Worm (Caenorhabditis elegans) whole organism, L4 larva: ENCODE results near the gene dct-12.

Source experiments
- F26F4.8 ChIP-seq: fragments of 200-800 bp; sonication (Bioruptor generic); conservative IDR thresholded peaks from 2 replicates; pipeline ENCODE4 v1.3.6; 2022; ENCODE audit warnings: missing genetic modification characterization, missing compliant biosample characterization
- F37D6.2 ChIP-seq: sonication (generic microtip); optimal IDR thresholded peaks from 2 replicates; lab custom pipeline; 2016; ENCODE audit warnings: mild to moderate bottlenecking, missing genetic modification characterization, missing compliant biosample characterization
- F49E8.2 ChIP-seq: sonication (generic microtip); optimal IDR thresholded peaks from 2 replicates; lab custom pipeline; 2016; ENCODE audit warnings: missing compliant biosample characterization, mild to moderate bottlenecking, missing genetic modification characterization, borderline replicate concordance
- T26A8.4 ChIP-seq: fragments of 200-800 bp; sonication (Bioruptor generic); IDR thresholded peaks from 2 replicates; pipeline ENCODE4 v1.3.6; 2022; ENCODE audit warnings: missing genetic modification characterization, missing compliant biosample characterization
- Y48G9A.11 ChIP-seq: fragments of 200-800 bp; sonication (Bioruptor generic); IDR thresholded peaks from 2 replicates; pipeline ENCODE4 v1.3.6; 2022; ENCODE audit warnings: missing genetic modification reagents, missing genetic modification characterization, missing compliant biosample characterization
- ZK546.5 ChIP-seq, 2 experiments: sonication (generic microtip); optimal IDR thresholded peaks; 2 replicates each; lab custom pipeline; 2017; ENCODE audit warnings: missing biosample characterization in 2 of 2, missing genetic modification characterization in 2 of 2
- attf-4 ChIP-seq: sonication (generic microtip); optimal IDR thresholded peaks from 3 replicates; lab custom pipeline; 2017; ENCODE audit warnings: missing biosample characterization, missing genetic modification characterization
- ceh-32 ChIP-seq: sonication (generic microtip); optimal IDR thresholded peaks from 2 replicates; lab custom pipeline; 2016; ENCODE audit warnings: mild to moderate bottlenecking, missing genetic modification characterization, missing compliant biosample characterization; ENCODE audit not compliant: poor library complexity
- ceh-44 ChIP-seq: fragments of 200-800 bp; sonication (Bioruptor generic); IDR thresholded peaks from 2 replicates; pipeline ENCODE4 v1.3.6; 2022; ENCODE audit warnings: missing genetic modification reagents, missing genetic modification characterization, missing compliant biosample characterization
- ceh-62 ChIP-seq: sonication (generic microtip); optimal IDR thresholded peaks from 2 replicates; lab custom pipeline; 2017; ENCODE audit warnings: missing biosample characterization, missing genetic modification characterization
- ceh-82 ChIP-seq: sonication (generic microtip); optimal IDR thresholded peaks from 2 replicates; lab custom pipeline; 2017; ENCODE audit warnings: missing biosample characterization, missing genetic modification characterization
- daf-12 ChIP-seq: fragments of 150-350 bp; optimal IDR thresholded peaks from 2 replicates; lab custom pipeline; 2014; ENCODE audit warnings: missing biosample characterization, missing genetic modification reagents, missing genetic modification characterization
- dmd-9 ChIP-seq: fragments of 200-800 bp; sonication (Bioruptor generic); IDR thresholded peaks from 2 replicates; pipeline ENCODE4 v1.3.6; 2022; ENCODE audit warnings: missing genetic modification reagents, missing genetic modification characterization, missing compliant biosample characterization
- egl-43 ChIP-seq: fragments of 200-800 bp; sonication (Bioruptor generic); IDR thresholded peaks from 2 replicates; pipeline ENCODE4 v1.3.6; 2022; ENCODE audit warnings: missing genetic modification reagents, missing genetic modification characterization, missing compliant biosample characterization
- fkh-10 ChIP-seq: fragments of 150-350 bp; optimal IDR thresholded peaks from 2 replicates; lab custom pipeline; 2014; ENCODE audit warnings: missing biosample characterization, missing genetic modification reagents, missing genetic modification characterization
- gei-8 ChIP-seq: fragments of 200-800 bp; sonication (Bioruptor generic); optimal IDR thresholded peaks from 2 replicates; lab custom pipeline; 2018; ENCODE audit warnings: mild to moderate bottlenecking, missing genetic modification characterization, missing compliant biosample characterization
- hif-1 ChIP-seq, 2 experiments: sonication (generic microtip); optimal IDR thresholded peaks; 2 replicates each; lab custom pipeline; 2016 to 2017; ENCODE audit warnings: missing compliant biosample characterization in 2 of 2, missing genetic modification characterization in 2 of 2, missing genetic modification reagents in 2 of 2, missing genotype in 2 of 2, mild to moderate bottlenecking in 1 of 2
- hlh-11 ChIP-seq: fragments of 200-800 bp; sonication (Bioruptor generic); optimal IDR thresholded peaks from 2 replicates; lab custom pipeline; 2018; ENCODE audit warnings: mild to moderate bottlenecking, missing genetic modification characterization, missing compliant biosample characterization
- lim-7 ChIP-seq: fragments of 200-800 bp; sonication (Bioruptor generic); IDR thresholded peaks from 2 replicates; pipeline ENCODE4 v1.3.6; 2022; ENCODE audit warnings: missing genetic modification characterization, missing compliant biosample characterization
- lin-1 ChIP-seq: fragments of 200-800 bp; sonication (Bioruptor generic); IDR thresholded peaks from 2 replicates; pipeline ENCODE4 v1.3.6; 2022; ENCODE audit warnings: missing genetic modification reagents, missing genetic modification characterization, missing compliant biosample characterization
- lin-13 ChIP-seq: fragments of 150-350 bp; optimal IDR thresholded peaks from 2 replicates; lab custom pipeline; 2014; ENCODE audit warnings: missing biosample characterization, missing genetic modification reagents, missing genetic modification characterization
- lin-15B ChIP-seq: fragments of 150-350 bp; sonication (generic microtip); optimal IDR thresholded peaks from 3 replicates; lab custom pipeline; 2014; ENCODE audit warnings: missing biosample characterization, missing genetic modification characterization
- lin-29 ChIP-seq: fragments of 200-800 bp; sonication (Bioruptor generic); IDR thresholded peaks from 2 replicates; pipeline ENCODE4 v1.3.6; 2022; ENCODE audit warnings: missing genetic modification reagents, missing genetic modification characterization, missing compliant biosample characterization
- lin-39 ChIP-seq: fragments of 150-350 bp; optimal IDR thresholded peaks from 2 replicates; lab custom pipeline; 2014; ENCODE audit warnings: missing biosample characterization, missing genetic modification reagents, missing genetic modification characterization
- lsy-2 ChIP-seq, 2 experiments: fragments of 150-350 bp in 1 of 2; sonication (generic microtip) in 1 of 2; optimal IDR thresholded peaks; 2 replicates each; lab custom pipeline; 2014 to 2017; ENCODE audit warnings: missing biosample characterization in 2 of 2, missing genetic modification characterization in 2 of 2
- mdt-29 ChIP-seq: fragments of 200-800 bp; sonication (Bioruptor generic); IDR thresholded peaks from 2 replicates; pipeline ENCODE4 v1.3.6; 2022; ENCODE audit warnings: missing genetic modification reagents, missing genetic modification characterization, missing compliant biosample characterization
- mep-1 ChIP-seq: fragments of 150-350 bp; sonication (generic microtip); optimal IDR thresholded peaks from 3 replicates; lab custom pipeline; 2014; ENCODE audit warnings: missing biosample characterization, missing genetic modification characterization
- mxl-3 ChIP-seq: fragments of 200-800 bp; sonication (Bioruptor generic); optimal IDR thresholded peaks from 2 replicates; lab custom pipeline; 2018; ENCODE audit warnings: mild to moderate bottlenecking, missing genetic modification characterization, missing compliant biosample characterization
- nhr-11 ChIP-seq: fragments of 150-350 bp; optimal IDR thresholded peaks from 2 replicates; lab custom pipeline; 2014; ENCODE audit warnings: missing biosample characterization, missing genetic modification characterization
- nhr-111 ChIP-seq: fragments of 200-800 bp; sonication (Bioruptor generic); optimal IDR thresholded peaks from 2 replicates; lab custom pipeline; 2018; ENCODE audit warnings: mild to moderate bottlenecking, missing genetic modification characterization, missing compliant biosample characterization
- nhr-237 ChIP-seq: sonication (generic microtip); optimal IDR thresholded peaks from 2 replicates; lab custom pipeline; 2017; ENCODE audit warnings: missing biosample characterization, missing genetic modification characterization
- nhr-25 ChIP-seq: sonication (generic microtip); optimal IDR thresholded peaks from 2 replicates; lab custom pipeline; 2017; ENCODE audit warnings: missing genetic modification characterization, mild to moderate bottlenecking, missing compliant biosample characterization, antibody characterized with exemption, moderate library complexity, borderline replicate concordance; ENCODE audit not compliant: insufficient read depth
- nhr-28 ChIP-seq: fragments of 150-350 bp; optimal IDR thresholded peaks from 2 replicates; lab custom pipeline; 2014; ENCODE audit warnings: missing biosample characterization, missing genetic modification characterization
- nhr-41 ChIP-seq: fragments of 200-800 bp; sonication (Bioruptor generic); IDR thresholded peaks from 2 replicates; pipeline ENCODE4 v1.3.6; 2022; ENCODE audit warnings: missing genetic modification reagents, missing genetic modification characterization, missing compliant biosample characterization
- nhr-6 ChIP-seq: fragments of 150-350 bp; optimal IDR thresholded peaks from 2 replicates; lab custom pipeline; 2014; ENCODE audit warnings: missing biosample characterization, missing genetic modification characterization
- nhr-76 ChIP-seq: fragments of 150-350 bp; optimal IDR thresholded peaks from 2 replicates; lab custom pipeline; 2014; ENCODE audit warnings: missing biosample characterization, missing genetic modification characterization
- pha-4 ChIP-seq, 2 experiments: fragments of 150-350 bp in 1 of 2; fragments of 200-800 bp in 1 of 2; sonication (Bioruptor generic) in 1 of 2; IDR thresholded peaks in 1 of 2; optimal IDR thresholded peaks in 1 of 2; 2 replicates each; pipeline versions ENCODE4 v1.3.6 to Lab custom; 2014 to 2022; ENCODE audit warnings: missing genetic modification characterization in 2 of 2, missing genetic modification reagents in 2 of 2, missing biosample characterization in 1 of 2, missing compliant biosample characterization in 1 of 2
- php-3 ChIP-seq: fragments of 200-800 bp; sonication (Bioruptor generic); IDR thresholded peaks from 2 replicates; pipeline ENCODE4 v1.3.6; 2022; ENCODE audit warnings: missing genetic modification reagents, missing genetic modification characterization, missing compliant biosample characterization
- sdz-12 ChIP-seq: fragments of 200-800 bp; sonication (Bioruptor generic); optimal IDR thresholded peaks from 2 replicates; lab custom pipeline; 2018; ENCODE audit warnings: mild to moderate bottlenecking, missing genetic modification characterization, missing compliant biosample characterization
- set-16 ChIP-seq: fragments of 200-800 bp; sonication (Bioruptor generic); IDR thresholded peaks from 2 replicates; pipeline ENCODE4 v1.3.6; 2022; ENCODE audit warnings: missing genetic modification reagents, missing genetic modification characterization, missing compliant biosample characterization
- skn-1 ChIP-seq: fragments of 150-350 bp; optimal IDR thresholded peaks from 2 replicates; lab custom pipeline; 2014; ENCODE audit warnings: missing biosample characterization, missing genetic modification characterization
- snpc-4 ChIP-seq: fragments of 150-350 bp; optimal IDR thresholded peaks from 2 replicates; lab custom pipeline; 2014; ENCODE audit warnings: missing biosample characterization, missing genetic modification characterization
- tra-1 ChIP-seq: fragments of 200-800 bp; sonication (Bioruptor generic); IDR thresholded peaks from 2 replicates; pipeline ENCODE4 v1.3.6; 2022; ENCODE audit warnings: missing genetic modification reagents, missing genetic modification characterization, missing compliant biosample characterization
- unc-39 ChIP-seq: sonication (generic microtip); optimal IDR thresholded peaks from 2 replicates; lab custom pipeline; 2017; ENCODE audit warnings: missing biosample characterization, missing genetic modification characterization
- unc-62 ChIP-seq, 3 experiments: fragments of 150-350 bp in 1 of 3; sonication (generic microtip); optimal IDR thresholded peaks in 2 of 3; peaks in 1 of 3; 1 replicate in 1 of 3; 2 replicates in 2 of 3; lab custom pipeline; 2014 to 2017; ENCODE audit warnings: missing biosample characterization in 3 of 3, missing genetic modification characterization in 3 of 3, missing genetic modification reagents in 3 of 3, missing genotype in 1 of 3
- zip-11 ChIP-seq: fragments of 200-800 bp; sonication (Bioruptor generic); IDR thresholded peaks from 2 replicates; pipeline ENCODE4 v1.3.6; 2022; ENCODE audit warnings: missing genetic modification characterization, missing compliant biosample characterization
- zip-2 ChIP-seq: fragments of 150-350 bp; optimal IDR thresholded peaks from 2 replicates; lab custom pipeline; 2014; ENCODE audit warnings: missing biosample characterization, missing genetic modification characterization
- ztf-11 ChIP-seq: fragments of 150-350 bp; optimal IDR thresholded peaks from 2 replicates; lab custom pipeline; 2014; ENCODE audit warnings: missing biosample characterization, missing genetic modification characterization

Gene dct-12

DNA sequence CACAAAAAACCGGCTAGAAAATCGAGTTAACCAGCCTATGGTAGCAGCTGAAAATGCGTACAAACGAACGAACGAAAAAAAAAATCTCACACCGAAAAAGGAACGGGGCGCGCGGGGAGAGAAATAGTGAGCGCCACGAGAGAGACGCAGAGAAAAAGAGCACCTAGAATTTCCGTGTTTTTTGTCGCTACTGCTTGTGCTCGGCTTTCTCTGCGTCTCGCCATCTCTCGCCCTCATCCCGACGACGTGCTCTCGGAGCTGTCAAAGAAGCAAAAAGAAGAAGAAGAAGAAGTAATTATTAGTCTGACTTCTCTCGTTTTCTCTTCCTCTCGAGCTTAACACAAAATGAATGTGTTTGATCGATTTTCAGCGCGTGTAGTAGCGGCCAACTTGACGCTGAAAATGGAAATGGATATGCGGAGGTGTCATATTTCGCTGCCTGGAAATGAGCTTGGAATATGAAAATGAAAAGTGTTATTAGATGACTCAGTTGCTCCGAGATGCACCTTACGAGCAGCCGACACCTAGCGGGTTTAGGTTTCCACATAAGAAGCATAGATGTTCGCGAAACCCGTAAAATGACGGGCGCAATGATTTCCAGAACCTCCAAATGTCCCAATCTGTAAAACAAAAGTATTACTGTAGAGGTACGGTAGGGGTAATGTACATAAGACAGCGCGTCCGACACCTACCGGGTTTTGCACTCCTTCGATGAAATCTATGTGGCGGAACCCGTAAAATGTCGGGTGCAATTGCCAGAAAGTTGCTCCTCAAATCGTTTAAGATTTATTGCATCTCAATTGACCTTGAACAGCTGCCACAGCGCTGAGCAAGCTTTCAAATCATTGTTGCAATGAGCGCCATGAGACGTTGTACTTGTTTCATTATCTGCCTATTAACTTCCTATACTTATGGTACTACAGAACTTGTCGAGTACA lies 49.4 kb downstream of the dct-12 start, which contains the start of gene btb-14 (continued):
- TF ChIP-seq nhr-25 = no peak
- TF ChIP-seq nhr-237 (tag; lab: Kevin White, UChicago) = no peak
- TF ChIP-seq lin-13 (GFP tag; lab: Kevin White, UChicago) = no peak
- TF ChIP-seq mxl-3 (GFP tag; lab: Kevin White, UChicago) = no peak
- no peak for TF ChIP-seq ztf-11 (tag; lab: Kevin White, UChicago)
- no peak for TF ChIP-seq nhr-111 (GFP tag; lab: Kevin White, UChicago)
- no peak for TF ChIP-seq T26A8.4 (GFP tag; lab: Robert Waterston, UW)
- no peak for TF ChIP-seq gei-8 (GFP tag; lab: Kevin White, UChicago)
- TF ChIP-seq daf-12 (tag; lab: Kevin White, UChicago) = no peak
- no peak for TF ChIP-seq nhr-6 (tag; lab: Kevin White, UChicago)
- no peak for TF ChIP-seq dmd-9 (GFP tag; lab: Robert Waterston, UW)
- peak in 1 of 2 experiments; percentile 60 for TF ChIP-seq lsy-2 (tag; optimal IDR thresholded peaks at IDR 0.05; lab: Kevin White, UChicago)
- TF ChIP-seq pha-4 (GFP tag; IDR thresholded peaks at IDR 0.05; lab: Robert Waterston, UW) = no peak
- no peak for TF ChIP-seq pha-4 (tag; optimal IDR thresholded peaks at IDR 0.05; lab: Kevin White, UChicago)
- no peak for TF ChIP-seq lin-1 (GFP tag; lab: Robert Waterston, UW)
- TF ChIP-seq ZK546.5 (tag; optimal IDR thresholded peaks at IDR 0.05; lab: Kevin White, UChicago) = no peak
- TF ChIP-seq sdz-12 = no peak
- no peak for TF ChIP-seq nhr-28
- TF ChIP-seq ceh-62 (tag; lab: Kevin White, UChicago) = no peak
- no peak for TF ChIP-seq F37D6.2 (tag; lab: Kevin White, UChicago)
- TF ChIP-seq ceh-44 = no peak
- TF ChIP-seq set-16 (GFP tag; lab: Robert Waterston, UW) = peak; percentile 46; the same call in 1 of the 2 replicates
- peak in 1 of 2 experiments; percentile 4 for TF ChIP-seq hif-1 (tag; optimal IDR thresholded peaks at IDR 0.05; lab: Kevin White, UChicago)
- TF ChIP-seq lin-15B (tag; lab: Kevin White, UChicago) = no peak
- TF ChIP-seq lim-7 (GFP tag; lab: Robert Waterston, UW) = no peak
- no peak for TF ChIP-seq skn-1 (tag; lab: Kevin White, UChicago)
- TF ChIP-seq unc-62 (GFP tag; optimal IDR thresholded peaks at IDR 0.05 in 1 of 2; lab: Kevin White, UChicago) = peak in 1 of 2 experiments; percentile 53
- TF ChIP-seq unc-62 (tag; optimal IDR thresholded peaks at IDR 0.05; lab: Kevin White, UChicago) = no peak
- TF ChIP-seq ceh-82 = no peak
- no peak for TF ChIP-seq Y48G9A.11
- no peak for TF ChIP-seq nhr-41
- TF ChIP-seq zip-2 (tag; lab: Kevin White, UChicago) = no peak
- no peak for TF ChIP-seq tra-1
- no peak for TF ChIP-seq nhr-11 (tag; lab: Kevin White, UChicago)
- TF ChIP-seq hlh-11 (tag; lab: Kevin White, UChicago) = no peak
- no peak for TF ChIP-seq lin-29
- TF ChIP-seq nhr-76 (tag; lab: Kevin White, UChicago) = no peak
- no peak for TF ChIP-seq mdt-29
- no peak for TF ChIP-seq lin-39 (tag; lab: Kevin White, UChicago)
- TF ChIP-seq fkh-10 (GFP tag; lab: Kevin White, UChicago) = no peak
- TF ChIP-seq zip-11 (GFP tag; lab: Robert Waterston, UW) = no peak
- TF ChIP-seq egl-43 (GFP tag; lab: Robert Waterston, UW) = 0 out of 2 replicates have a peak, but pooled peaks have one; percentile 44
- TF ChIP-seq mep-1 (tag; lab: Kevin White, UChicago) = no peak
- no peak for TF ChIP-seq ceh-32 (tag; lab: Kevin White, UChicago)
- TF ChIP-seq attf-4 (tag; lab: Kevin White, UChicago) = no peak
- no peak for TF ChIP-seq F49E8.2 (tag; lab: Kevin White, UChicago)
- no peak for TF ChIP-seq php-3 (GFP tag; lab: Robert Waterston, UW)
- TF ChIP-seq unc-39 = no peak
- no peak for TF ChIP-seq F26F4.8 (GFP tag; lab: Robert Waterston, UW)
- TF ChIP-seq snpc-4 (tag; lab: Kevin White, UChicago) = peak; percentile 26
